Worm (Caenorhabditis elegans) whole organism, L2 larva: ENCODE results near the gene nhr-260.

Experiments
- C34F6.9 ChIP-seq: fragments of 150-350 bp; optimal IDR thresholded peaks from 2 replicates; lab custom pipeline; 2014; ENCODE audit warnings: missing biosample characterization, missing genetic modification characterization
- blmp-1 ChIP-seq: sonication (generic microtip); optimal IDR thresholded peaks from 2 replicates; lab custom pipeline; 2017; ENCODE audit warnings: missing genetic modification characterization, mild to moderate bottlenecking, missing compliant biosample characterization, antibody characterized with exemption, moderate library complexity; ENCODE audit not compliant: insufficient read depth
- dmd-4 ChIP-seq: sonication (generic microtip); optimal IDR thresholded peaks from 2 replicates; lab custom pipeline; 2017; ENCODE audit warnings: missing biosample characterization, missing genetic modification characterization
- egl-27 ChIP-seq: sonication (generic microtip); optimal IDR thresholded peaks from 3 replicates; lab custom pipeline; 2017; ENCODE audit warnings: missing biosample characterization, missing genetic modification reagents, missing genetic modification characterization
- elt-3 ChIP-seq: sonication (generic microtip); optimal IDR thresholded peaks from 2 replicates; lab custom pipeline; 2017; ENCODE audit warnings: missing biosample characterization, missing genetic modification characterization
- nhr-25 ChIP-seq: fragments of 150-350 bp; sonication (generic microtip); optimal IDR thresholded peaks from 3 replicates; lab custom pipeline; 2014; ENCODE audit warnings: missing biosample characterization, missing genetic modification characterization
- sma-9 ChIP-seq, 2 experiments: fragments of 150-350 bp in 1 of 2; sonication (generic microtip) in 1 of 2; optimal IDR thresholded peaks; 2 replicates each; lab custom pipeline; 2014 to 2016; ENCODE audit warnings: missing genetic modification characterization in 2 of 2, mild to moderate bottlenecking in 1 of 2, missing biosample characterization in 1 of 2, missing compliant biosample characterization in 1 of 2, missing genetic modification reagents in 1 of 2, moderate library complexity in 1 of 2
- unc-62 ChIP-seq: fragments of 150-350 bp; optimal IDR thresholded peaks from 2 replicates; lab custom pipeline; 2014; ENCODE audit warnings: missing biosample characterization, missing genetic modification reagents, missing genetic modification characterization
- ztf-11 ChIP-seq: sonication (generic microtip); optimal IDR thresholded peaks from 2 replicates; lab custom pipeline; 2017; ENCODE audit warnings: missing biosample characterization, missing genetic modification characterization

DNA sequence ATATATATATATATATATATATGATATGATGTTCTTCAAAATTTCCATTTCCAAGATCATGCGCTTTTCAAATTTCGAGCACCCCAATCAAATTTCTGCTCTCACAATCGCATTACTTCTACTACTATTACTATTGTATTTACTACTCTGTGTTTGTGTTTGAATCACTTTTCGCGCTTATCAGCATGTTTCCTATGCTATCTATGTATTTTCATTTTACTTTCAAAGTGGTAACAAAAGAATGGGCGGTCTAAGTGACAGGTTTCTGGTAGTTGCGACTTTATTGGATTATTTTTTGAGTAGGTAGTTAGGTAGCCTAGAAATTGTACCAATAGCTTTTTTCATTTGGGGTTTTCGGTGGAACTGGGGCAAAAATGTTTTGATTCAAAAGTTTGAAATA lies 46.7 kb upstream of the nhr-260 start:
- TF ChIP-seq ztf-11 (tag; lab: Kevin White, UChicago), result no peak
- no peak for TF ChIP-seq nhr-25 (tag; lab: Kevin White, UChicago)
- no peak for TF ChIP-seq elt-3
- TF ChIP-seq sma-9 (GFP tag; optimal IDR thresholded peaks at IDR 0.05; lab: Kevin White, UChicago), result no peak
- TF ChIP-seq sma-9 (tag; optimal IDR thresholded peaks at IDR 0.05; lab: Kevin White, UChicago), result no peak
- TF ChIP-seq dmd-4 (tag; lab: Kevin White, UChicago), result no peak
- TF ChIP-seq unc-62 (GFP tag; lab: Kevin White, UChicago), result no peak
- TF ChIP-seq blmp-1 (tag; lab: Kevin White, UChicago), result no peak
- TF ChIP-seq egl-27, result no peak
- TF ChIP-seq C34F6.9, result no peak
